Worm (Caenorhabditis elegans) whole organism, young adult: ENCODE results near the gene hrpu-1.
"Not testable (repeated sequence)": the region's sequence is repeated elsewhere in the genome, so short reads cannot be mapped to it uniquely, and the experiment has no call there.

Experiments used
- C17E4.6 ChIP-seq: fragments of 200-800 bp; sonication (Bioruptor generic); IDR thresholded peaks from 2 replicates; pipeline ENCODE4 v1.3.6; 2022; ENCODE audit warnings: missing genetic modification reagents, missing genetic modification characterization, missing compliant biosample characterization
- D2030.7 ChIP-seq: fragments of 200-800 bp; sonication (Bioruptor generic); IDR thresholded peaks from 2 replicates; pipeline ENCODE4 v1.3.6; 2022; ENCODE audit warnings: missing genetic modification reagents, missing genetic modification characterization, missing compliant biosample characterization
- F33H1.4 ChIP-seq: fragments of 200-800 bp; sonication (Bioruptor generic); IDR thresholded peaks from 2 replicates; pipeline ENCODE4 v1.3.6; 2022; ENCODE audit warnings: missing genetic modification reagents, missing genetic modification characterization, missing compliant biosample characterization
- F37B4.10 ChIP-seq: fragments of 200-800 bp; sonication (Bioruptor generic); IDR thresholded peaks from 2 replicates; pipeline ENCODE4 v1.3.6; 2022; ENCODE audit warnings: missing genetic modification characterization, missing compliant biosample characterization
- F39B2.1 ChIP-seq: fragments of 200-800 bp; sonication (Bioruptor generic); IDR thresholded peaks from 2 replicates; pipeline ENCODE4 v1.3.6; 2022; ENCODE audit warnings: missing genetic modification reagents, missing genetic modification characterization, missing compliant biosample characterization
- F57A8.1 ChIP-seq: fragments of 200-800 bp; sonication (Bioruptor generic); optimal IDR thresholded peaks from 2 replicates; lab custom pipeline; 2018; ENCODE audit warnings: mild to moderate bottlenecking, missing genetic modification characterization, moderate library complexity, missing compliant biosample characterization
- Y53F4B.3 ChIP-seq: fragments of 200-800 bp; sonication (Bioruptor generic); IDR thresholded peaks from 2 replicates; pipeline ENCODE4 v1.3.6; 2022; ENCODE audit warnings: missing genetic modification reagents, missing genetic modification characterization, missing compliant biosample characterization
- Y53G8AR.9 ChIP-seq: fragments of 200-800 bp; sonication (Bioruptor generic); conservative IDR thresholded peaks from 2 replicates; pipeline ENCODE4 v1.3.6; 2022; ENCODE audit warnings: missing genetic modification reagents, missing genetic modification characterization, missing compliant biosample characterization
- Y56A3A.18 ChIP-seq: fragments of 200-800 bp; sonication (Bioruptor generic); IDR thresholded peaks from 2 replicates; pipeline ENCODE4 v1.3.6; 2022; ENCODE audit warnings: missing genetic modification reagents, missing genetic modification characterization, missing compliant biosample characterization
- Y95B8A.8 ChIP-seq: fragments of 200-800 bp; sonication (Bioruptor generic); IDR thresholded peaks from 2 replicates; pipeline ENCODE4 v1.3.6; 2022; ENCODE audit warnings: missing genetic modification reagents, missing genetic modification characterization, missing compliant biosample characterization
- aptf-2 ChIP-seq: fragments of 200-800 bp; sonication (Bioruptor generic); conservative IDR thresholded peaks from 2 replicates; pipeline ENCODE4 v1.3.6; 2022; ENCODE audit warnings: missing genetic modification reagents, missing genetic modification characterization, missing compliant biosample characterization
- aptf-3 ChIP-seq: fragments of 200-800 bp; sonication (Bioruptor generic); IDR thresholded peaks from 2 replicates; pipeline ENCODE4 v1.3.6; 2022; ENCODE audit warnings: missing genetic modification characterization, missing compliant biosample characterization
- attf-6 ChIP-seq: fragments of 200-800 bp; sonication (Bioruptor generic); IDR thresholded peaks from 2 replicates; pipeline ENCODE4 v1.3.6; 2022; ENCODE audit warnings: missing genetic modification reagents, missing genetic modification characterization, missing compliant biosample characterization
- bed-1 ChIP-seq: fragments of 200-800 bp; sonication (Bioruptor generic); IDR thresholded peaks from 2 replicates; pipeline ENCODE4 v1.3.6; 2022; ENCODE audit warnings: missing genetic modification reagents, missing genetic modification characterization, missing compliant biosample characterization
- cebp-1 ChIP-seq, 2 experiments: fragments of 200-800 bp in 1 of 2; sonication (Bioruptor generic) in 1 of 2; sonication (generic microtip) in 1 of 2; IDR thresholded peaks in 1 of 2; optimal IDR thresholded peaks in 1 of 2; 2 replicates each; pipeline versions ENCODE4 v1.3.6 to Lab custom; 2017 to 2022; ENCODE audit warnings: missing compliant biosample characterization in 2 of 2, missing genetic modification characterization in 2 of 2, mild to moderate bottlenecking in 1 of 2, missing genetic modification reagents in 1 of 2, moderate library complexity in 1 of 2
- cebp-2 ChIP-seq: fragments of 200-800 bp; sonication (Bioruptor generic); IDR thresholded peaks from 2 replicates; pipeline ENCODE4 v1.3.6; 2022; ENCODE audit warnings: missing genetic modification characterization, missing compliant biosample characterization
- ceh-100 ChIP-seq: fragments of 200-800 bp; sonication (Bioruptor generic); IDR thresholded peaks from 2 replicates; pipeline ENCODE4 v1.3.6; 2022; ENCODE audit warnings: missing genetic modification reagents, missing genetic modification characterization, missing compliant biosample characterization
- ceh-40 ChIP-seq: fragments of 200-800 bp; sonication (Bioruptor generic); IDR thresholded peaks from 2 replicates; pipeline ENCODE4 v1.3.6; 2022; ENCODE audit warnings: missing genetic modification characterization, missing compliant biosample characterization
- ceh-58 ChIP-seq: fragments of 200-800 bp; sonication (Bioruptor generic); IDR thresholded peaks from 2 replicates; pipeline ENCODE4 v1.3.6; 2022; ENCODE audit warnings: missing genetic modification characterization, missing compliant biosample characterization
- ceh-91 ChIP-seq: fragments of 200-800 bp; sonication (Bioruptor generic); IDR thresholded peaks from 2 replicates; pipeline ENCODE4 v1.3.6; 2022; ENCODE audit warnings: missing genetic modification reagents, missing genetic modification characterization, missing compliant biosample characterization
- dox-1 ChIP-seq: fragments of 200-800 bp; sonication (Bioruptor generic); IDR thresholded peaks from 2 replicates; pipeline ENCODE4 v1.3.6; 2022; ENCODE audit warnings: missing genetic modification reagents, missing genetic modification characterization, missing compliant biosample characterization
- egl-44 ChIP-seq: fragments of 200-800 bp; sonication (Bioruptor generic); IDR thresholded peaks from 2 replicates; pipeline ENCODE4 v1.3.6; 2022; ENCODE audit warnings: missing genetic modification reagents, missing genetic modification characterization, missing compliant biosample characterization
- egrh-3 ChIP-seq: fragments of 200-800 bp; sonication (Bioruptor generic); IDR thresholded peaks from 2 replicates; pipeline ENCODE4 v1.3.6; 2022; ENCODE audit warnings: missing genetic modification reagents, missing genetic modification characterization, missing compliant biosample characterization
- ekl-4 ChIP-seq: fragments of 200-800 bp; sonication (Bioruptor generic); IDR thresholded peaks from 2 replicates; pipeline ENCODE4 v1.3.6; 2022; ENCODE audit warnings: missing genetic modification reagents, missing genetic modification characterization, missing compliant biosample characterization
- hmg-1.2 ChIP-seq: fragments of 200-800 bp; sonication (Bioruptor generic); IDR thresholded peaks from 2 replicates; pipeline ENCODE4 v1.3.6; 2022; ENCODE audit warnings: missing genetic modification reagents, missing genetic modification characterization, missing compliant biosample characterization
- let-526 ChIP-seq: fragments of 200-800 bp; sonication (Bioruptor generic); IDR thresholded peaks from 2 replicates; pipeline ENCODE4 v1.3.6; 2022; ENCODE audit warnings: missing genetic modification reagents, missing genetic modification characterization, missing compliant biosample characterization
- lin-26 ChIP-seq: fragments of 200-800 bp; sonication (Bioruptor generic); IDR thresholded peaks from 2 replicates; pipeline ENCODE4 v1.3.6; 2022; ENCODE audit warnings: missing genetic modification reagents, missing genetic modification characterization, missing compliant biosample characterization
- lin-54 ChIP-seq: fragments of 200-800 bp; sonication (Bioruptor generic); optimal IDR thresholded peaks from 2 replicates; lab custom pipeline; 2018; ENCODE audit warnings: mild to moderate bottlenecking, missing genetic modification characterization, missing compliant biosample characterization
- madf-10 ChIP-seq: sonication (generic microtip); optimal IDR thresholded peaks from 2 replicates; lab custom pipeline; 2016; ENCODE audit warnings: mild to moderate bottlenecking, missing genetic modification characterization, missing compliant biosample characterization
- madf-3 ChIP-seq: fragments of 200-800 bp; sonication (Bioruptor generic); IDR thresholded peaks from 2 replicates; pipeline ENCODE4 v1.3.6; 2022; ENCODE audit warnings: missing genetic modification reagents, missing genetic modification characterization, missing compliant biosample characterization
- madf-8 ChIP-seq: fragments of 200-800 bp; sonication (Bioruptor generic); conservative IDR thresholded peaks from 2 replicates; pipeline ENCODE4 v1.3.6; 2022; ENCODE audit warnings: missing genetic modification reagents, missing genetic modification characterization, missing compliant biosample characterization
- nfya-1 ChIP-seq: sonication (generic microtip); optimal IDR thresholded peaks from 2 replicates; lab custom pipeline; 2017; ENCODE audit warnings: antibody characterized with exemption, missing compliant biosample characterization, missing genetic modification characterization, borderline replicate concordance; ENCODE audit not compliant: insufficient read depth
- nfya-2 ChIP-seq: fragments of 200-800 bp; sonication (Bioruptor generic); IDR thresholded peaks from 2 replicates; pipeline ENCODE4 v1.3.6; 2022; ENCODE audit warnings: missing genetic modification reagents, missing genetic modification characterization, missing compliant biosample characterization
- nfyb-1 ChIP-seq: fragments of 200-800 bp; sonication (Bioruptor generic); IDR thresholded peaks from 2 replicates; pipeline ENCODE4 v1.3.6; 2022; ENCODE audit warnings: missing genetic modification reagents, missing genetic modification characterization, missing compliant biosample characterization
- nhr-80 ChIP-seq: sonication (generic microtip); optimal IDR thresholded peaks from 2 replicates; lab custom pipeline; 2016; ENCODE audit warnings: missing genetic modification characterization, missing compliant biosample characterization
- nhr-90 ChIP-seq: sonication (generic microtip); optimal IDR thresholded peaks from 2 replicates; lab custom pipeline; 2016; ENCODE audit warnings: missing genotype, mild to moderate bottlenecking, missing genetic modification characterization, missing compliant biosample characterization
- pbrm-1 ChIP-seq: fragments of 200-800 bp; sonication (Bioruptor generic); IDR thresholded peaks from 2 replicates; pipeline ENCODE4 v1.3.6; 2022; ENCODE audit warnings: missing genetic modification reagents, missing genetic modification characterization, missing compliant biosample characterization
- rcor-1 ChIP-seq: fragments of 200-800 bp; sonication (Bioruptor generic); IDR thresholded peaks from 2 replicates; pipeline ENCODE4 v1.3.6; 2022; ENCODE audit warnings: missing genetic modification reagents, missing genetic modification characterization, missing compliant biosample characterization
- snpc-1.3 ChIP-seq: sonication (generic microtip); optimal IDR thresholded peaks from 2 replicates; lab custom pipeline; 2017; ENCODE audit warnings: missing genetic modification characterization, mild to moderate bottlenecking, missing compliant biosample characterization, antibody characterized with exemption, moderate library complexity, missing genotype, missing genetic modification reagents; ENCODE audit not compliant: insufficient read depth
- snpc-4 ChIP-seq, 5 experiments: fragments of 150-350 bp in 1 of 5; sonication (generic microtip) in 4 of 5; optimal IDR thresholded peaks; 2 replicates each; lab custom pipeline; 2014 to 2018; ENCODE audit warnings: missing genetic modification characterization in 5 of 5, missing biosample characterization in 3 of 5, antibody characterized with exemption in 2 of 5, mild to moderate bottlenecking in 2 of 5, missing compliant biosample characterization in 2 of 5, missing genotype in 2 of 5, moderate library complexity in 2 of 5, missing genetic modification reagents in 1 of 5
- xnd-1 ChIP-seq: sonication (generic microtip); optimal IDR thresholded peaks from 2 replicates; lab custom pipeline; 2016; ENCODE audit warnings: missing genotype, missing genetic modification reagents, missing genetic modification characterization, missing compliant biosample characterization
- ztf-25 ChIP-seq: fragments of 200-800 bp; sonication (Bioruptor generic); IDR thresholded peaks from 2 replicates; pipeline ENCODE4 v1.3.6; 2022; ENCODE audit warnings: missing genetic modification reagents, missing genetic modification characterization, missing compliant biosample characterization
- ztf-28 ChIP-seq: fragments of 200-800 bp; sonication (Bioruptor generic); IDR thresholded peaks from 2 replicates; pipeline ENCODE4 v1.3.6; 2022; ENCODE audit warnings: missing genetic modification reagents, missing genetic modification characterization, missing compliant biosample characterization
- ztf-6 ChIP-seq: fragments of 200-800 bp; sonication (Bioruptor generic); IDR thresholded peaks from 2 replicates; pipeline ENCODE4 v1.3.6; 2022; ENCODE audit warnings: missing genetic modification reagents, missing genetic modification characterization, missing compliant biosample characterization

hrpu-1 gene

DNA sequence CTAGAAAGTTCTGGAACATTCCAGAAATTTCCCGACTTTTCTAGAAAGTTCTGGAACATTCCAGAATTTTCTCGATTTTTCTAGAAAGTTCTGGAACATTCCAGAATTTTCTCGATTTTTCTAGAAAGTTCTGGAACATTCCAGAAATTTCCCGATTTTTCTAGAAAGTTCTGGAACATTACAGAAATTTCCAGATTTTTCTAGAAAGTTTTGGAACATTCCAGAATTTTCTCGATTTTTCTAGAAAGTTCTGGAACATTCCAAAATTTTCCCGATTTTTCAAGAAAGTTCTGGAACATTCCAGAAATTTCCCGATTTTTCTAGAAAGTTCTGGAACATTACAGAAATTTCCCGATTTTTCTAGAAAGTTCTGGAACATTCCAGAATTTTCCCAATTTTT is 19.7 kb downstream of the hrpu-1 start (continued):
- TF ChIP-seq madf-3 (GFP tag; lab: Robert Waterston, UW), result peak; percentile 93
- not testable (repeated sequence) for TF ChIP-seq snpc-4 (GFP tag; optimal IDR thresholded peaks at IDR 0.05; lab: Kevin White, UChicago); cebp-1 (tag; optimal IDR thresholded peaks at IDR 0.05; lab: Kevin White, UChicago)
- peak in 1 of 4 experiments; percentile 88 for TF ChIP-seq snpc-4 (tag; optimal IDR thresholded peaks at IDR 0.05; lab: Kevin White, UChicago)
- peak; percentile 99 for TF ChIP-seq cebp-2 (GFP tag; lab: Robert Waterston, UW)
- peak; percentile 84 for TF ChIP-seq ceh-100
- peak; percentile 97 for TF ChIP-seq pbrm-1 (GFP tag; lab: Robert Waterston, UW)
- peak; percentile 93; the same call in 1 of the 2 replicates for TF ChIP-seq ceh-58 (GFP tag; lab: Robert Waterston, UW)
- TF ChIP-seq ceh-40, result peak; percentile 97
- TF ChIP-seq F39B2.1 (GFP tag; lab: Robert Waterston, UW), result peak; percentile 95
- TF ChIP-seq lin-26, result peak; percentile 96
- peak; percentile 79 for TF ChIP-seq ceh-91 (GFP tag; lab: Robert Waterston, UW)
- peak; percentile 63 for TF ChIP-seq madf-8
- 0 out of 2 replicates have a peak, but pooled peaks have one; percentile 70 for TF ChIP-seq ztf-6 (GFP tag; lab: Robert Waterston, UW)
- peak; percentile 78 for TF ChIP-seq bed-1
- peak; percentile 92 for TF ChIP-seq Y56A3A.18 (GFP tag; lab: Robert Waterston, UW)
- TF ChIP-seq lin-54 (GFP tag; lab: Kevin White, UChicago), result peak; percentile 53
- peak; percentile 92 for TF ChIP-seq nfyb-1 (GFP tag; lab: Robert Waterston, UW)
- TF ChIP-seq hmg-1.2, result 0 out of 2 replicates have a peak, but pooled peaks have one; percentile 13
- peak; percentile 100 for TF ChIP-seq dox-1 (GFP tag; lab: Robert Waterston, UW)
- peak; percentile 87 for TF ChIP-seq Y53G8AR.9
- peak; percentile 93 for TF ChIP-seq egrh-3 (GFP tag; lab: Robert Waterston, UW)
- peak; percentile 97 for TF ChIP-seq let-526 (GFP tag; lab: Robert Waterston, UW)
- TF ChIP-seq egl-44, result peak; percentile 97
- TF ChIP-seq aptf-3 (GFP tag; lab: Robert Waterston, UW), result peak; percentile 99
- peak; percentile 97 for TF ChIP-seq D2030.7 (GFP tag; lab: Robert Waterston, UW)
- TF ChIP-seq nfya-2 (GFP tag; lab: Robert Waterston, UW), result peak; percentile 84; the same call in 1 of the 2 replicates
- peak; percentile 96 for TF ChIP-seq Y53F4B.3
- peak; percentile 93 for TF ChIP-seq ztf-28 (GFP tag; lab: Robert Waterston, UW)
- TF ChIP-seq cebp-1 (GFP tag; IDR thresholded peaks at IDR 0.05; lab: Robert Waterston, UW), result peak; percentile 76
- TF ChIP-seq rcor-1 (GFP tag; lab: Robert Waterston, UW), result peak; percentile 98
- TF ChIP-seq ztf-25 (GFP tag; lab: Robert Waterston, UW), result peak; percentile 99
- TF ChIP-seq ekl-4 (GFP tag; lab: Robert Waterston, UW), result peak; percentile 98
- TF ChIP-seq Y95B8A.8 (GFP tag; lab: Robert Waterston, UW), result peak; percentile 98
- TF ChIP-seq attf-6 (GFP tag; lab: Robert Waterston, UW), result peak; percentile 99
- TF ChIP-seq C17E4.6 (GFP tag; lab: Robert Waterston, UW), result peak; percentile 90
- peak; percentile 88 for TF ChIP-seq aptf-2 (GFP tag; lab: Robert Waterston, UW)

DNA sequence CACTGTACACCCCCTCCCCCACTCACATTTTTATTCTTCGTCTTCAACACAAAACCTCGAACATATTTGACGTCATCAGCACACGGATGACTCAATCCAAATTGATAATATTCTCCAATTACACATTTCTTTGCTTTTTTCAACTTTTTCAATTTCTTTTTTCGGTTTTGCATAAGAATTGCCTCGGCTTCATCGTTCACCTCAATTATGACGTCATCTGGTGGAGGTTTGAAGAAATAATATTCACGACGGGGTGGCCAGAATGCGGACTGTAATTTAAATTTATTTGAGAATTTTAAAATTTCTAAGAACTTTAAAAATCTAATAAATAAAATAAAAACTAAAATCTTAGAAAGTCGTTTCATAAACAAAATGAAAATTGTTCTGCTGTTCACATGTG is 24.4 kb downstream of the hrpu-1 start:
- TF ChIP-seq nfya-1 (tag; lab: Kevin White, UChicago), result no peak
- TF ChIP-seq F57A8.1 (GFP tag; lab: Kevin White, UChicago), result no peak
- no peak for TF ChIP-seq madf-3 (GFP tag; lab: Robert Waterston, UW)
- no peak for TF ChIP-seq nfya-2 (GFP tag; lab: Robert Waterston, UW)
- no peak for TF ChIP-seq nhr-90 (tag; lab: Kevin White, UChicago)
- no peak for TF ChIP-seq madf-10 (tag; lab: Kevin White, UChicago)
- no peak for TF ChIP-seq F37B4.10 (GFP tag; lab: Robert Waterston, UW)
- TF ChIP-seq snpc-1.3 (tag; lab: Kevin White, UChicago), result no peak
- TF ChIP-seq F33H1.4 (GFP tag; lab: Robert Waterston, UW), result no peak
- TF ChIP-seq bed-1, result no peak
- TF ChIP-seq cebp-1 (GFP tag; IDR thresholded peaks at IDR 0.05; lab: Robert Waterston, UW), result no peak
- TF ChIP-seq cebp-1 (tag; optimal IDR thresholded peaks at IDR 0.05; lab: Kevin White, UChicago), result no peak
- TF ChIP-seq ztf-6 (GFP tag; lab: Robert Waterston, UW), result no peak
- TF ChIP-seq xnd-1 (tag; lab: Kevin White, UChicago), result no peak
- no peak for TF ChIP-seq madf-8
- no peak for TF ChIP-seq pbrm-1 (GFP tag; lab: Robert Waterston, UW)
- TF ChIP-seq nhr-80 (tag; lab: Kevin White, UChicago), result no peak
- no peak for TF ChIP-seq Y56A3A.18 (GFP tag; lab: Robert Waterston, UW)
